Fruit fly (Drosophila melanogaster): Measurements from ENCODE around the gene Odj.
A peak's percentile ranks its signal among the peaks of the same experiment; 100 is the strongest.

Odj gene

DNA sequence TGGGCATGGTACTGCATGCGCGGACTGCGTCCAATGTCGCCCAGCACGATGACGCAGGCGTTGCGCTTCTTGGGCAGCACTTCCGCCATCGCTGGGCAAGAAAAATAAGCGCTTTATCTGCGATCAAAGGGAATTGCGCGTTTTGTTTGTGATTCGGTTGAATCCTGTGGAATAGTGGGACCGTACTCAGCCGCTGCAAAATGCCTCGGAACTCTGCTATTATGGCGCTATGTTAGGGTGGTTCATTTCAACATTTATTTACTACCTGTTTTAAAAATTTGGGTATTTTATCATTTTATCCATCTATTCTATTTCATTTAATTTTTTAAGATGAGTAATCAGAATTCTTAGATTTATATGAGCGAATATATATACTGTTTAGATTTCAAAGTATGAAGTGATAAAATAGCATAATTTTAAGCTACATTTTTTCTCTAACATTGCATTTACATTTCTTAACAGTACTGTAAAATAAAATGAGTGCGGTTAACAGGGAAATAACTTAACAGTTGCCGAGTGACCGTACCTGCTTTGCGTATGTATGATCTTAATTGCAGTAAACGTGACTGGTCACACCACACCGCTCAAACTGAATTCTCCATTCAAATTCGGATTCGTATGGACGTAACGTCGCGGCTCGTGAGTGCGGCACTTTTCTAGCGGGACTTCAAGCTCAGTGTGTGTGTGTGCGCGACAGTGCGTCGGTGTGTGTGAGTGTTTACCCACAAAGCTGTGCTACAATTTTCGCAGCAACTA, 2.1 kb upstream of the Odj start, which contains the start of the genes Alg1 and tinc (continued):
- TF ChIP-seq cas (GFP tag; IDR thresholded peaks at IDR 0.05) (peak; percentile 46; the same call in 1 of the 2 replicates), CoRest (tag; optimal IDR thresholded peaks at IDR 0.05) (peak; percentile 84), CG10147 (GFP tag; optimal IDR thresholded peaks at IDR 0.05) (peak; percentile 81), usp (GFP tag; optimal IDR thresholded peaks at IDR 0.05) (no peak), ken (GFP tag; IDR thresholded peaks at IDR 0.05) (peak; percentile 15; the same call in 1 of the 3 replicates), CG7786 (GFP tag; optimal IDR thresholded peaks at IDR 0.05) (peak; percentile 23), CG7928 (GFP tag; optimal IDR thresholded peaks at IDR 0.05) (no peak), dysf (GFP tag; IDR thresholded peaks at IDR 0.05) (peak; percentile 61; the same call in 2 of the 3 replicates), Gsc (GFP tag; IDR thresholded peaks at IDR 0.05) (no peak), vfl (GFP tag; optimal IDR thresholded peaks at IDR 0.05) (no peak), sc (optimal IDR thresholded peaks at IDR 0.05) (no peak), sc (GFP tag; optimal IDR thresholded peaks at IDR 0.05) (no peak), ftz-f1 (GFP tag; optimal IDR thresholded peaks at IDR 0.05) (no peak), emc (GFP tag; optimal IDR thresholded peaks at IDR 0.05) (no peak), CG6254 (GFP tag; optimal IDR thresholded peaks at IDR 0.05) (no peak), CG3838 (GFP tag; optimal IDR thresholded peaks at IDR 0.05) (peak; percentile 34), sima (GFP tag; optimal IDR thresholded peaks at IDR 0.05) (no peak), CG14441 (GFP tag; IDR thresholded peaks at IDR 0.05) (no peak), repo (GFP tag; optimal IDR thresholded peaks at IDR 0.05) (no peak), fu2 (GFP tag; optimal IDR thresholded peaks at IDR 0.05) (no peak), sisA (GFP tag; IDR thresholded peaks at IDR 0.05) (no peak), Spps (tag; optimal IDR thresholded peaks at IDR 0.05) (peak; percentile 10), Scr (GFP tag; IDR thresholded peaks at IDR 0.05; ENCODE audit: partially characterized antibody) (no peak; the same call in 1 of the 2 replicates), Myb (GFP tag; optimal IDR thresholded peaks at IDR 0.05) (peak; percentile 96), CG1792 (GFP tag; optimal IDR thresholded peaks at IDR 0.05) (no peak), CG43689 (GFP tag; IDR thresholded peaks at IDR 0.05) (no peak), sna (GFP tag; IDR thresholded peaks at IDR 0.05; ENCODE audit: partially characterized antibody) (no peak), CG10565 (GFP tag; optimal IDR thresholded peaks at IDR 0.05) (no peak), CG6765 (GFP tag; optimal IDR thresholded peaks at IDR 0.05) (peak; percentile 64), CG9215 (GFP tag; IDR thresholded peaks at IDR 0.05) (0 out of 2 replicates have a peak, but pooled peaks have one; percentile 25), phol (tag; optimal IDR thresholded peaks at IDR 0.05) (peak; percentile 79), Doc2 (GFP tag; IDR thresholded peaks at IDR 0.05) (no peak), zfh2 (GFP tag; optimal IDR thresholded peaks at IDR 0.05) (peak; percentile 24), CG13775 (GFP tag; optimal IDR thresholded peaks at IDR 0.05) (peak; percentile 56), Side (GFP tag; optimal IDR thresholded peaks at IDR 0.05) (peak; percentile 4), Usf (GFP tag; optimal IDR thresholded peaks at IDR 0.05) (no peak), CG6683 (GFP tag; optimal IDR thresholded peaks at IDR 0.05) (peak; percentile 46), br (optimal IDR thresholded peaks at IDR 0.05) (no peak), pfk (GFP tag; optimal IDR thresholded peaks at IDR 0.05) (no peak), CG5245 (GFP tag; optimal IDR thresholded peaks at IDR 0.05) (no peak), unpg (GFP tag; optimal IDR thresholded peaks at IDR 0.05) (peak; percentile 83), CG12236 (GFP tag; optimal IDR thresholded peaks at IDR 0.05) (no peak), lab (GFP tag; optimal IDR thresholded peaks at IDR 0.05) (peak; percentile 72), Mrtf (GFP tag; IDR thresholded peaks at IDR 0.05) (no peak), CG7963 (GFP tag; IDR thresholded peaks at IDR 0.05; ENCODE audit: partially characterized antibody) (no peak), hb (GFP tag; IDR thresholded peaks at IDR 0.05; ENCODE audit: partially characterized antibody) (no peak), trem (tag; optimal IDR thresholded peaks at IDR 0.05) (peak; percentile 64), Adf1 (GFP tag; IDR thresholded peaks at IDR 0.05) (no peak), eyg (GFP tag; optimal IDR thresholded peaks at IDR 0.05) (no peak), Oaz (GFP tag; IDR thresholded peaks at IDR 0.05) (no peak; the same call in 1 of the 2 replicates), CG7987 (GFP tag; optimal IDR thresholded peaks at IDR 0.05) (no peak)
